Fruit fly (Drosophila melanogaster) whole organism, wandering third instar larva: ENCODE results near the gene CG14329.

Source experiments
- Jra ChIP-seq: sonication (Bioruptor generic); optimal IDR thresholded peaks from 2 replicates; lab custom pipeline; 2016; ENCODE audit warnings: missing biosample characterization, missing genetic modification characterization
- Myc ChIP-seq: fragments of >200 bp; optimal IDR thresholded peaks from 2 replicates; lab custom pipeline; 2017
- N ChIP-seq: fragments of >200 bp; optimal IDR thresholded peaks from 2 replicates; lab custom pipeline; 2018; ENCODE audit warnings: missing biosample characterization, missing external identifiers, missing genetic modification characterization
- Sp1 ChIP-seq: fragments of 200-800 bp; sonication (Bioruptor generic); optimal IDR thresholded peaks from 3 replicates; lab custom pipeline; 2019; ENCODE audit warnings: missing biosample characterization, mild to moderate bottlenecking, missing genetic modification characterization, moderate library complexity
- dmrt93B ChIP-seq: fragments of 200-800 bp; sonication (Bioruptor generic); optimal IDR thresholded peaks from 2 replicates; lab custom pipeline; 2018; ENCODE audit warnings: missing biosample characterization, mild to moderate bottlenecking, missing genetic modification characterization
- foxo ChIP-seq, 2 experiments: fragments of 200-800 bp; sonication (Bioruptor generic); optimal IDR thresholded peaks; 2 replicates in 1 of 2; 3 replicates in 1 of 2; lab custom pipeline; 2016 to 2017; ENCODE audit warnings: missing biosample characterization in 2 of 2, missing genetic modification characterization in 2 of 2
- h ChIP-seq: fragments of 200-800 bp; sonication (Bioruptor generic); optimal IDR thresholded peaks from 3 replicates; lab custom pipeline; 2016; ENCODE audit warnings: missing biosample characterization, mild to moderate bottlenecking, missing genetic modification characterization
- jim ChIP-seq: fragments of 175-275, 200-325 bp; sonication (Bioruptor generic); optimal IDR thresholded peaks from 2 replicates; lab custom pipeline; 2016; ENCODE audit warnings: missing biosample characterization, mild to moderate bottlenecking, missing genetic modification characterization
- lola ChIP-seq: fragments of >200 bp; optimal IDR thresholded peaks from 2 replicates; lab custom pipeline; 2017; ENCODE audit warnings: missing biosample characterization, missing genetic modification characterization
- psq ChIP-seq: fragments of 200-800 bp; sonication (Bioruptor generic); optimal IDR thresholded peaks from 3 replicates; lab custom pipeline; 2017; ENCODE audit warnings: missing biosample characterization, mild to moderate bottlenecking, missing genetic modification characterization, moderate library complexity
- sage ChIP-seq: fragments of 200-800 bp; sonication (Bioruptor generic); optimal IDR thresholded peaks from 2 replicates; lab custom pipeline; 2016; ENCODE audit warnings: missing biosample characterization, mild to moderate bottlenecking, missing genetic modification characterization
- sv ChIP-seq: fragments of 200-800 bp; sonication (Bioruptor generic); optimal IDR thresholded peaks from 3 replicates; lab custom pipeline; 2016; ENCODE audit warnings: missing biosample characterization, missing genetic modification characterization

DNA sequence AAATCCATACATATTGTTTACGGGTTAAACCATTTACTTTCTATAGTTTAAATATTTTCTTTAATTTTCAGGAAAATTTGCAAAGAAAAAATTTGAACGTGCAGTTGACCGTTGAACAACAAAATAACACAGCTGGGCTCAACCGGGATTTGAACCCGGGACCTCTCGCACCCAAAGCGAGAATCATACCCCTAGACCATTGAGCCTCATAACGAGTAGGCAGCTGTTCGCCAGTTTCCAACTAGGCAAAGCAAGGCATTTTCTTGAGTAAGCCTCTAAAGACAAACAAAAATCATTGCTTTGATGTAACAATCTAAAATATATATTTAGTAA is 8.8 kb downstream of the CG14329 start:
- TF ChIP-seq Jra (GFP tag; lab: Kevin White, UChicago) (no peak), psq (GFP tag; lab: Kevin White, UChicago) (no peak), lola (GFP tag; lab: Kevin White, UChicago) (no peak), foxo (GFP tag; optimal IDR thresholded peaks at IDR 0.05; lab: Kevin White, UChicago) (no peak), h (GFP tag; lab: Kevin White, UChicago) (no peak), sage (GFP tag; lab: Kevin White, UChicago) (no peak), jim (GFP tag; lab: Kevin White, UChicago) (no peak), dmrt93B (no peak), sv (GFP tag; lab: Kevin White, UChicago) (no peak), N (GFP tag; lab: Kevin White, UChicago) (no peak), Myc (lab: Kevin White, UChicago) (no peak), Sp1 (GFP tag; lab: Kevin White, UChicago) (no peak)
